Fruit fly (Drosophila melanogaster) whole organism: ENCODE measurements around the gene CG44194.
A peak's percentile ranks its signal among the peaks of the same experiment; 100 is the strongest.

ENCODE experiments used
- CG8478 ChIP-seq: fragments of >200 bp; optimal IDR thresholded peaks from 2 replicates; lab custom pipeline; 2018; ENCODE audit warnings: inconsistent platforms
- Dll ChIP-seq: fragments of >200 bp; optimal IDR thresholded peaks from 2 replicates; lab custom pipeline; 2017
- psq ChIP-seq: fragments of >200 bp; optimal IDR thresholded peaks from 2 replicates; lab custom pipeline; 2017

dm6 chr3R:13012351-13012750 lies 14.8 kb upstream of the CG44194 start:
- no peak for TF ChIP-seq psq (lab: Kevin White, UChicago)
- TF ChIP-seq CG8478 (lab: Kevin White, UChicago) = peak; percentile 85
- peak; percentile 29 for TF ChIP-seq Dll (lab: Kevin White, UChicago)
